Worm (Caenorhabditis elegans) whole organism, L2 larva: ENCODE data around the gene F20D1.22.

ENCODE experiments used
- F13H6.1 ChIP-seq: sonication (generic microtip); optimal IDR thresholded peaks from 2 replicates; lab custom pipeline; 2016; ENCODE audit warnings: missing genetic modification characterization, missing compliant biosample characterization
- nhr-10 ChIP-seq: sonication (generic microtip); optimal IDR thresholded peaks from 2 replicates; lab custom pipeline; 2017; ENCODE audit warnings: missing biosample characterization, missing genetic modification characterization
- unc-55 ChIP-seq: fragments of 150-350 bp; sonication (generic microtip); optimal IDR thresholded peaks from 3 replicates; lab custom pipeline; 2014; ENCODE audit warnings: missing biosample characterization, missing genetic modification reagents, missing genetic modification characterization
- zag-1 ChIP-seq: fragments of 150-350 bp; optimal IDR thresholded peaks from 2 replicates; lab custom pipeline; 2014; ENCODE audit warnings: missing biosample characterization, missing genetic modification characterization

DNA sequence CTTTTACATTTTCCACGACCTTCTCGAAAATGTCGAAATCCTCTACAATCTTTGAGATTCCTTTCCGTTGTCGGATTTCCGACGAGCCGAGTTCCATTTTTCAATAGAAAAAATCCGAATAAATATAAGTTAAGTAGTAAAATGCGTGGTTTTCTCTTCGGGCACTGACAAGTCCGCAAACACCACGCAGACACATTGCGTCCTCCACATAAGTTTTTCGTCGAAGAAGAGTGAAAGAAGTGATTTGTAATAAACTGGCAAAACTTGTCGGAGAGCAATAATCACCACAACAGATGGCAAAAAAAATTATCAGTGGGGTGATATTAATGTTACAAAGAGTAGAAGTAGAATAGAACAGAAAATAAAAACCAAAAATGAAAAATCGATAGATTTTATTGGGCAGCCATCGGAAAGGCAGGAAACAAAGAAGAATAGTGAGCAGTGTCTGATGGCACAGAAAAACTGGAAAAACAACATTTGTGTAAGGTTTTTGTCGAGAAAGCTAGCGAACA, 40.3 kb downstream of the F20D1.22 start, which contains the start of gene ergi-2:
- TF ChIP-seq F13H6.1 (no peak), unc-55 (peak; percentile 35), nhr-10 (no peak), zag-1 (no peak)
